Fruit fly (Drosophila melanogaster) whole organism, embryonic: Measurements from ENCODE around the gene ihog.
A peak's percentile ranks its signal among the peaks of the same experiment; 100 is the strongest.

Experiments used
- CG13624 ChIP-seq: fragments of 200-800 bp; sonication (Bioruptor generic); optimal IDR thresholded peaks from 2 replicates; lab custom pipeline; 2016; ENCODE audit warnings: missing biosample characterization, missing genetic modification characterization
- Jarid2 ChIP-seq: fragments of 200-800 bp; sonication (Bioruptor generic); optimal IDR thresholded peaks from 3 replicates; lab custom pipeline; 2017; ENCODE audit warnings: mild to moderate bottlenecking, missing biosample characterization, missing genetic modification reagents, missing genetic modification characterization
- ranshi ChIP-seq: fragments of 200-800 bp; sonication (Bioruptor generic); IDR thresholded peaks from 2 replicates; pipeline ENCODE4 v1.3.6; 2022; ENCODE audit warnings: missing biosample characterization, missing genetic modification characterization
- tap ChIP-seq: fragments of 200-800 bp; optimal IDR thresholded peaks from 3 replicates; lab custom pipeline; 2019; ENCODE audit warnings: missing biosample characterization, mild to moderate bottlenecking, missing genetic modification characterization, moderate library complexity

DNA sequence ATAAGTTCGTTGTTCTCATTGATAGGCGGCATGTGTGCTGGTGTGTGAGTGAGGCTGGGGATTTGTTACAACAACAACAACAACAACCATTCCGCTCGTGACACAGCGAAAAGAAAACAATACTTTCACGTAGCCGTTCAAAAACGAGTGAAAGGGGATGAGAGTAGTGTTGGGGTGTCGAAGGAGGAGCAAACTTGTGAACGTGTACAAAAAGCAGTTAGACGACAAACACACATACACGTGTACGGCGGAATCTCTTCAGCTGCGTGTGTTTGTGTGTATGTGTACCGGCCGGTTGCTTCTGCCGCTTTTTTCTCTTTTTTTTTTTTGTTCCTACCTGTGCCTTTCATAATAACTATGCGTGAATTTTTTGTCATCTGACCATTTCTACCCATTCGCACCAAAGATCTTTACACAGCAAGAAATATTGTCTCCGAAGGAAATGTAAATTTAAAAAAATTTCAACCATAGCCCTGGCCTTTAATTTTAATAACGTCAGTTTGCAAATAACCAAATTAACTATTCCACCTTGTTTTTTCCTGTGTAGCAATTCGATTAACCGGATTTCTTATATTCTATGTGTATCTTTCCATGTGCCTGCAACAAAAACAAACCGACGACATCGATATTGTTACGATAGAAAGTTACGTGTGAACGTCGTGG, 26.4 kb downstream of the ihog start:
- TF ChIP-seq CG13624 (GFP tag; lab: Kevin White, UChicago) (peak; percentile 62), tap (tag; lab: Kevin White, UChicago) (no peak), ranshi (GFP tag; lab: Robert Waterston, UW) (no peak; the same call in 1 of the 2 replicates), Jarid2 (no peak)
